Fruit fly (Drosophila melanogaster): Measurements from ENCODE around the gene CG42779.

Gene CG42779

dm6 chr3R:17078961-17079858 lies 42.2 kb upstream of the CG42779 start (continued):
- TF ChIP-seq tap (tag; optimal IDR thresholded peaks at IDR 0.05): no peak
- TF ChIP-seq CG13287 (GFP tag; IDR thresholded peaks at IDR 0.05; ENCODE audit: partially characterized antibody): no peak; the same call in 1 of the 2 replicates
- no peak for TF ChIP-seq hkb (optimal IDR thresholded peaks at IDR 0.05)
- TF ChIP-seq hkb (GFP tag; IDR thresholded peaks at IDR 0.05): 0 out of 2 replicates have a peak, but pooled peaks have one; percentile 7
- no peak for TF ChIP-seq CG17912 (GFP tag; optimal IDR thresholded peaks at IDR 0.05)
- TF ChIP-seq her (GFP tag; optimal IDR thresholded peaks at IDR 0.05): peak; percentile 33
- no peak for TF ChIP-seq Sry-δ (GFP tag; optimal IDR thresholded peaks at IDR 0.05)
- TF ChIP-seq nom (GFP tag; optimal IDR thresholded peaks at IDR 0.05): peak; percentile 61
- peak; percentile 84 for TF ChIP-seq D (optimal IDR thresholded peaks at IDR 0.05)
- peak; percentile 11 for TF ChIP-seq D (GFP tag; optimal IDR thresholded peaks at IDR 0.05)
- TF ChIP-seq zen (tag; optimal IDR thresholded peaks at IDR 0.05): no peak
- TF ChIP-seq CG7987 (GFP tag; optimal IDR thresholded peaks at IDR 0.05): peak; percentile 75
- TF ChIP-seq CG15011 (GFP tag; optimal IDR thresholded peaks at IDR 0.05): peak; percentile 26
- no peak for TF ChIP-seq CG7745 (tag; optimal IDR thresholded peaks at IDR 0.05)
- TF ChIP-seq HLHmδ (GFP tag; optimal IDR thresholded peaks at IDR 0.05): peak; percentile 98
- TF ChIP-seq B-H1 (GFP tag; IDR thresholded peaks at IDR 0.05): no peak
- peak; percentile 46 for TF ChIP-seq cwo (GFP tag; optimal IDR thresholded peaks at IDR 0.05)
- no peak for TF ChIP-seq GATAe (GFP tag; conservative IDR thresholded peaks at IDR 0.05)
- TF ChIP-seq CG10274 (GFP tag; optimal IDR thresholded peaks at IDR 0.05): no peak
- no peak for TF ChIP-seq hth (optimal IDR thresholded peaks at IDR 0.05)
- TF ChIP-seq CG4360 (GFP tag; IDR thresholded peaks at IDR 0.05): peak; percentile 42
- TF ChIP-seq pan (optimal IDR thresholded peaks at IDR 0.05): no peak
- TF ChIP-seq pan (GFP tag; optimal IDR thresholded peaks at IDR 0.05 in 1 of 2, IDR thresholded peaks at IDR 0.05 in 1 of 2): peak in 1 of 2 experiments; percentile 38
- no peak for TF ChIP-seq cas (GFP tag; IDR thresholded peaks at IDR 0.05)
- TF ChIP-seq bbx (GFP tag; IDR thresholded peaks at IDR 0.05; ENCODE audit: partially characterized antibody): no peak
- TF ChIP-seq cg (GFP tag; optimal IDR thresholded peaks at IDR 0.05): peak; percentile 88
- TF ChIP-seq CG15601 (tag; optimal IDR thresholded peaks at IDR 0.05): peak; percentile 20
- peak; percentile 82 for TF ChIP-seq gcm (GFP tag; optimal IDR thresholded peaks at IDR 0.05)
- TF ChIP-seq CG4328 (GFP tag; optimal IDR thresholded peaks at IDR 0.05): peak; percentile 34
- peak; percentile 3 for TF ChIP-seq CG6683 (GFP tag; optimal IDR thresholded peaks at IDR 0.05)
- TF ChIP-seq mirr (GFP tag; optimal IDR thresholded peaks at IDR 0.05): peak; percentile 78
- no peak for TF ChIP-seq CG4617 (GFP tag; optimal IDR thresholded peaks at IDR 0.05; ENCODE audit: borderline replicate concordance)
- no peak for TF ChIP-seq unc-4 (GFP tag; IDR thresholded peaks at IDR 0.05; ENCODE audit: partially characterized antibody)
- TF ChIP-seq ems (GFP tag; optimal IDR thresholded peaks at IDR 0.05): peak; percentile 3
- 0 out of 2 replicates have a peak, but pooled peaks have one; percentile 60 for TF ChIP-seq rib (GFP tag; IDR thresholded peaks at IDR 0.05)
- no peak for TF ChIP-seq Six4 (GFP tag; optimal IDR thresholded peaks at IDR 0.05)
- TF ChIP-seq Poxn (GFP tag; IDR thresholded peaks at IDR 0.05): no peak
- peak in 1 of 2 experiments; percentile 83 for TF ChIP-seq Hr78 (GFP tag; optimal IDR thresholded peaks at IDR 0.05)
- TF ChIP-seq CG30020 (tag; optimal IDR thresholded peaks at IDR 0.05): no peak
- TF ChIP-seq Fer2 (tag; optimal IDR thresholded peaks at IDR 0.05): no peak
- TF ChIP-seq Drgx (GFP tag; IDR thresholded peaks at IDR 0.05): peak; percentile 21; the same call in 1 of the 2 replicates
- no peak for TF ChIP-seq CG10979 (tag; optimal IDR thresholded peaks at IDR 0.05)
- TF ChIP-seq CG8359 (GFP tag; optimal IDR thresholded peaks at IDR 0.05; ENCODE audit: borderline replicate concordance): peak; percentile 34
- peak; percentile 86 for TF ChIP-seq sug (tag; optimal IDR thresholded peaks at IDR 0.05)
- no peak for TF ChIP-seq Fer1 (GFP tag; optimal IDR thresholded peaks at IDR 0.05)
- TF ChIP-seq CG8924 (tag; optimal IDR thresholded peaks at IDR 0.05): peak; percentile 62
- TF ChIP-seq Med (GFP tag): peak; percentile 87
- TF ChIP-seq CG6254 (GFP tag; optimal IDR thresholded peaks at IDR 0.05): peak; percentile 29

Data from whole organism, embryonic.